Worm (Caenorhabditis elegans) whole organism, L1 larva: ENCODE measurements around the gene Y45F3A.1.

Source experiments
- C04F5.9 ChIP-seq: sonication (generic microtip); optimal IDR thresholded peaks from 2 replicates; lab custom pipeline; 2016; ENCODE audit warnings: missing genetic modification characterization, missing compliant biosample characterization
- ama-1 ChIP-seq: fragments of 150-350 bp; optimal IDR thresholded peaks from 2 replicates; lab custom pipeline; 2014
- blmp-1 ChIP-seq: fragments of 150-350 bp; optimal IDR thresholded peaks from 2 replicates; lab custom pipeline; 2014; ENCODE audit warnings: missing biosample characterization, missing genetic modification characterization
- ceh-63 ChIP-seq: fragments of 200-800 bp; sonication (Bioruptor generic); optimal IDR thresholded peaks from 2 replicates; lab custom pipeline; 2018; ENCODE audit warnings: mild to moderate bottlenecking, missing genetic modification characterization, missing compliant biosample characterization
- ceh-88 ChIP-seq: fragments of 200-800 bp; sonication (Bioruptor generic); IDR thresholded peaks from 2 replicates; pipeline ENCODE4 v1.3.6; 2022; ENCODE audit warnings: missing genetic modification characterization, missing compliant biosample characterization
- ceh-90 ChIP-seq: sonication (generic microtip); optimal IDR thresholded peaks from 2 replicates; lab custom pipeline; 2016; ENCODE audit warnings: missing genetic modification characterization, missing compliant biosample characterization
- efl-1 ChIP-seq, 4 experiments: fragments of 150-350 bp; optimal IDR thresholded peaks in 3 of 4; peaks in 1 of 4; 1 replicate in 1 of 4; 2 replicates in 3 of 4; lab custom pipeline; 2014; ENCODE audit warnings: missing biosample characterization in 2 of 4, missing genetic modification characterization in 2 of 4, missing genetic modification reagents in 2 of 4
- egl-13 ChIP-seq: sonication (generic microtip); optimal IDR thresholded peaks from 2 replicates; lab custom pipeline; 2016; ENCODE audit warnings: missing genotype, missing genetic modification reagents, missing genetic modification characterization, missing compliant biosample characterization
- elt-2 ChIP-seq: sonication (generic microtip); optimal IDR thresholded peaks from 2 replicates; lab custom pipeline; 2016; ENCODE audit warnings: missing genetic modification characterization, mild to moderate bottlenecking, inconsistent platforms, missing compliant biosample characterization, missing genetic modification reagents
- elt-3 ChIP-seq, 6 experiments: fragments of 150-350 bp in 1 of 6; sonication (generic microtip); optimal IDR thresholded peaks; 2 replicates each; lab custom pipeline; 2017 to 2018; ENCODE audit warnings: missing biosample characterization in 6 of 6, missing genetic modification characterization in 6 of 6, inconsistent platforms in 1 of 6
- fkh-10 ChIP-seq: sonication (generic microtip); optimal IDR thresholded peaks from 2 replicates; lab custom pipeline; 2017; ENCODE audit warnings: missing biosample characterization, missing genetic modification reagents, missing genetic modification characterization
- fkh-8 ChIP-seq: sonication (generic microtip); optimal IDR thresholded peaks from 2 replicates; lab custom pipeline; 2016; ENCODE audit warnings: mild to moderate bottlenecking, missing genetic modification characterization, missing compliant biosample characterization
- grh-1 ChIP-seq: fragments of 200-800 bp; sonication (Bioruptor generic); IDR thresholded peaks from 2 replicates; pipeline ENCODE4 v1.3.6; 2022; ENCODE audit warnings: missing genetic modification reagents, missing genetic modification characterization, missing compliant biosample characterization
- hlh-4 ChIP-seq: sonication (generic microtip); optimal IDR thresholded peaks from 2 replicates; lab custom pipeline; 2016; ENCODE audit warnings: mild to moderate bottlenecking, missing genetic modification characterization, missing compliant biosample characterization
- jun-1 ChIP-seq: fragments of 150-350 bp; optimal IDR thresholded peaks from 2 replicates; lab custom pipeline; 2014; ENCODE audit warnings: missing biosample characterization, missing genetic modification reagents, missing genetic modification characterization
- lin-13 ChIP-seq: fragments of 150-350 bp; optimal IDR thresholded peaks from 2 replicates; lab custom pipeline; 2014; ENCODE audit warnings: missing biosample characterization, missing genetic modification reagents, missing genetic modification characterization
- lin-14 ChIP-seq: fragments of 200-800 bp; sonication (Bioruptor generic); optimal IDR thresholded peaks from 2 replicates; lab custom pipeline; 2018; ENCODE audit warnings: mild to moderate bottlenecking, missing genetic modification characterization, moderate library complexity, missing compliant biosample characterization
- lin-35 ChIP-seq, 2 experiments: fragments of 150-350 bp; optimal IDR thresholded peaks; 2 replicates each; lab custom pipeline; 2014; ENCODE audit warnings: missing biosample characterization in 2 of 2, missing genetic modification characterization in 2 of 2, missing genetic modification reagents in 2 of 2
- lin-39 ChIP-seq: fragments of 150-350 bp; optimal IDR thresholded peaks from 2 replicates; lab custom pipeline; 2014; ENCODE audit warnings: missing biosample characterization, missing genetic modification reagents, missing genetic modification characterization
- lsy-2 ChIP-seq, 2 experiments: fragments of 150-350 bp; optimal IDR thresholded peaks; 2 replicates each; lab custom pipeline; 2014; ENCODE audit warnings: missing biosample characterization in 2 of 2, missing genetic modification characterization in 2 of 2
- mdl-1 ChIP-seq, 2 experiments: fragments of 150-350 bp; optimal IDR thresholded peaks; 2 replicates each; lab custom pipeline; 2014 to 2017; ENCODE audit warnings: missing biosample characterization in 2 of 2, missing genetic modification characterization in 2 of 2, inconsistent platforms in 1 of 2
- mef-2 ChIP-seq: fragments of 150-350 bp; optimal IDR thresholded peaks from 2 replicates; lab custom pipeline; 2014; ENCODE audit warnings: missing biosample characterization, missing genetic modification characterization
- mep-1 ChIP-seq: fragments of 150-350 bp; optimal IDR thresholded peaks from 2 replicates; lab custom pipeline; 2014; ENCODE audit warnings: missing biosample characterization, missing genetic modification characterization
- nhr-19 ChIP-seq: fragments of 200-800 bp; sonication (Bioruptor generic); conservative IDR thresholded peaks from 2 replicates; pipeline ENCODE4 v1.3.6; 2022; ENCODE audit warnings: missing genetic modification characterization, missing compliant biosample characterization
- nhr-20 ChIP-seq: sonication (generic microtip); optimal IDR thresholded peaks from 2 replicates; lab custom pipeline; 2016; ENCODE audit warnings: mild to moderate bottlenecking, missing genetic modification characterization, missing compliant biosample characterization
- nhr-237 ChIP-seq: fragments of 150-350 bp; optimal IDR thresholded peaks from 2 replicates; lab custom pipeline; 2014; ENCODE audit warnings: missing biosample characterization, missing genetic modification characterization
- nhr-28 ChIP-seq: fragments of 150-350 bp; optimal IDR thresholded peaks from 2 replicates; lab custom pipeline; 2014; ENCODE audit warnings: missing biosample characterization, missing genetic modification characterization
- nhr-71 ChIP-seq: sonication (generic microtip); optimal IDR thresholded peaks from 2 replicates; lab custom pipeline; 2016; ENCODE audit warnings: mild to moderate bottlenecking, missing genetic modification characterization, moderate library complexity, missing compliant biosample characterization
- nhr-76 ChIP-seq: sonication (generic microtip); optimal IDR thresholded peaks from 2 replicates; lab custom pipeline; 2017; ENCODE audit warnings: missing biosample characterization, missing genetic modification characterization
- nhr-77 ChIP-seq: fragments of 150-350 bp; optimal IDR thresholded peaks from 2 replicates; lab custom pipeline; 2014; ENCODE audit warnings: missing biosample characterization, missing genetic modification characterization
- nhr-84 ChIP-seq: sonication (generic microtip); optimal IDR thresholded peaks from 2 replicates; lab custom pipeline; 2017; ENCODE audit warnings: missing biosample characterization, missing genetic modification characterization
- nhr-85 ChIP-seq: sonication (generic microtip); peaks from one replicate; lab custom pipeline; 2016; ENCODE audit warnings: missing genetic modification characterization, inconsistent platforms, missing compliant biosample characterization
- nhr-90 ChIP-seq: sonication (generic microtip); optimal IDR thresholded peaks from 2 replicates; lab custom pipeline; 2016; ENCODE audit warnings: mild to moderate bottlenecking, missing genetic modification characterization, missing compliant biosample characterization; ENCODE audit not compliant: poor library complexity
- pqm-1 ChIP-seq: sonication (generic microtip); optimal IDR thresholded peaks from 3 replicates; lab custom pipeline; 2017; ENCODE audit warnings: missing biosample characterization, missing genetic modification characterization
- snu-23 ChIP-seq: sonication (generic microtip); optimal IDR thresholded peaks from 2 replicates; lab custom pipeline; 2016; ENCODE audit warnings: missing genetic modification characterization, missing compliant biosample characterization
- sup-37 ChIP-seq: fragments of 200-800 bp; sonication (Bioruptor generic); optimal IDR thresholded peaks from 2 replicates; lab custom pipeline; 2018; ENCODE audit warnings: mild to moderate bottlenecking, missing genetic modification characterization, missing compliant biosample characterization
- tlp-1 ChIP-seq: fragments of 150-350 bp; optimal IDR thresholded peaks from 2 replicates; lab custom pipeline; 2014; ENCODE audit warnings: missing biosample characterization, missing genetic modification characterization
- zag-1 ChIP-seq: fragments of 150-350 bp; optimal IDR thresholded peaks from 2 replicates; lab custom pipeline; 2014; ENCODE audit warnings: missing biosample characterization, missing genetic modification characterization
- zip-4 ChIP-seq: fragments of 200-800 bp; sonication (Bioruptor generic); optimal IDR thresholded peaks from 2 replicates; lab custom pipeline; 2018; ENCODE audit warnings: mild to moderate bottlenecking, missing genetic modification characterization, moderate library complexity, missing compliant biosample characterization
- ztf-4 ChIP-seq: fragments of 150-350 bp; optimal IDR thresholded peaks from 2 replicates; lab custom pipeline; 2014; ENCODE audit warnings: missing biosample characterization, missing genetic modification characterization

The Y45F3A.1 gene

ce11 chrIII:10534191-10534590 is 27.5 kb downstream of the Y45F3A.1 start:
- TF ChIP-seq sup-37 (no peak), zip-4 (GFP tag; lab: Kevin White, UChicago) (no peak), elt-3 (tag; optimal IDR thresholded peaks at IDR 0.05; lab: Kevin White, UChicago) (peak in 5 of 6 experiments; percentile 14 to 69 (median 63)), pqm-1 (tag; lab: Kevin White, UChicago) (no peak), nhr-76 (no peak), ceh-63 (GFP tag; lab: Kevin White, UChicago) (no peak), tlp-1 (tag; lab: Kevin White, UChicago) (no peak), mdl-1 (tag; optimal IDR thresholded peaks at IDR 0.05; lab: Kevin White, UChicago) (peak; percentile 29 to 90), lin-14 (GFP tag; lab: Kevin White, UChicago) (peak; percentile 70), nhr-90 (tag; lab: Kevin White, UChicago) (peak; percentile 23), grh-1 (GFP tag; lab: Robert Waterston, UW) (0 out of 2 replicates have a peak, but pooled peaks have one; percentile 50), ceh-88 (no peak), blmp-1 (tag; lab: Kevin White, UChicago) (peak; percentile 33), egl-13 (tag; lab: Kevin White, UChicago) (no peak), nhr-20 (tag; lab: Kevin White, UChicago) (peak; percentile 55), ceh-90 (no peak), snu-23 (GFP tag; lab: Kevin White, UChicago) (peak; percentile 29), fkh-10 (GFP tag; lab: Kevin White, UChicago) (no peak), elt-2 (peak; percentile 80), nhr-77 (tag; lab: Kevin White, UChicago) (no peak), nhr-19 (GFP tag; lab: Robert Waterston, UW) (peak; percentile 62), C04F5.9 (tag; lab: Kevin White, UChicago) (no peak), lin-35 (GFP tag; optimal IDR thresholded peaks at IDR 0.05; lab: Kevin White, UChicago) (peak in 1 of 2 experiments; percentile 59), ztf-4 (tag; lab: Kevin White, UChicago) (peak; percentile 14), nhr-28 (tag; lab: Kevin White, UChicago) (no peak), efl-1 (optimal IDR thresholded peaks at IDR 0.05; lab: Kevin White, UChicago) (no peak), efl-1 (GFP tag; optimal IDR thresholded peaks at IDR 0.05 in 1 of 2; lab: Kevin White, UChicago) (peak in 1 of 2 experiments; percentile 64), nhr-71 (tag; lab: Kevin White, UChicago) (peak; percentile 58), nhr-85 (peak; percentile 88)

DNA sequence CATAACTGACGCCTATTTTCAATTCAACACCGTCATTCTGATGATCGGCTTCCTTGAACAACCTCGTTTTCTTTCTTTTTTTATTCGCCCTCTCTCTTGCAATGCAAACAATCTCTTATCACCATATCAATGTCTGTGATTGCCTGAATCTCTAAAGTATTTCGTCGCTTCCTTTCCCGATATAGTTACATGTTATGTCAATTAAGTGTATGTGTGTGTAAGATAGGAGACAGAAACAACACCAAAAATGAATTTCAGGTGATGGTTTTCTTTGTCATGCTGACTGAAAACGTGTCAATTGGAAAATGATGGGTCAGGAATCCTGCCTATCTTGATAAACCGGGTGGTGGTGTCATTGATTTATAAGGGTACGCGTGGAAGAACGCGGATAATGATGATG is 28.4 kb downstream of the Y45F3A.1 start:
- TF ChIP-seq mep-1: peak; percentile 44
- TF ChIP-seq fkh-8 (tag; lab: Kevin White, UChicago): no peak
- TF ChIP-seq elt-3 (tag; optimal IDR thresholded peaks at IDR 0.05; lab: Kevin White, UChicago): peak in 5 of 6 experiments; percentile 48 to 95 (median 70)
- TF ChIP-seq jun-1 (tag; lab: Kevin White, UChicago): peak; percentile 62
- TF ChIP-seq lin-39 (tag; lab: Kevin White, UChicago): no peak
- TF ChIP-seq lin-13 (GFP tag; lab: Kevin White, UChicago): no peak
- TF ChIP-seq nhr-84 (tag; lab: Kevin White, UChicago): no peak
- TF ChIP-seq efl-1 (optimal IDR thresholded peaks at IDR 0.05; lab: Kevin White, UChicago): no peak
- peak in 1 of 2 experiments; percentile 91 for TF ChIP-seq efl-1 (GFP tag; optimal IDR thresholded peaks at IDR 0.05 in 1 of 2; lab: Kevin White, UChicago)
- no peak for TF ChIP-seq pqm-1 (tag; lab: Kevin White, UChicago)
- no peak for TF ChIP-seq nhr-237 (tag; lab: Kevin White, UChicago)
- no peak for TF ChIP-seq hlh-4 (tag; lab: Kevin White, UChicago)
- peak in 1 of 2 experiments; percentile 72 for TF ChIP-seq lin-35 (GFP tag; optimal IDR thresholded peaks at IDR 0.05; lab: Kevin White, UChicago)
- no peak for TF ChIP-seq grh-1 (GFP tag; lab: Robert Waterston, UW)
- TF ChIP-seq lin-14 (GFP tag; lab: Kevin White, UChicago): peak; percentile 59
- TF ChIP-seq zag-1 (tag; lab: Kevin White, UChicago): no peak
- TF ChIP-seq mef-2 (tag; lab: Kevin White, UChicago): no peak
- peak in 1 of 2 experiments; percentile 26 for TF ChIP-seq lsy-2 (tag; optimal IDR thresholded peaks at IDR 0.05; lab: Kevin White, UChicago)
- TF ChIP-seq nhr-71 (tag; lab: Kevin White, UChicago): peak; percentile 23
- TF ChIP-seq blmp-1 (tag; lab: Kevin White, UChicago): peak; percentile 14
- TF ChIP-seq ama-1 (lab: Kevin White, UChicago): no peak
- TF ChIP-seq nhr-85: peak; percentile 69
- peak; percentile 26 for TF ChIP-seq nhr-90 (tag; lab: Kevin White, UChicago)
- peak; percentile 76 for TF ChIP-seq elt-2
- no peak for TF ChIP-seq ztf-4 (tag; lab: Kevin White, UChicago)
- TF ChIP-seq snu-23 (GFP tag; lab: Kevin White, UChicago): peak; percentile 36
- TF ChIP-seq mdl-1 (tag; optimal IDR thresholded peaks at IDR 0.05; lab: Kevin White, UChicago): peak in 1 of 2 experiments; percentile 45
- TF ChIP-seq nhr-20 (tag; lab: Kevin White, UChicago): peak; percentile 28
- TF ChIP-seq zip-4 (GFP tag; lab: Kevin White, UChicago): no peak
